Fruit fly (Drosophila melanogaster) whole organism: ENCODE measurements around the gene SdhC.

ENCODE experiments used
- CG8478 ChIP-seq: fragments of >200 bp; optimal IDR thresholded peaks from 2 replicates; lab custom pipeline; 2018; ENCODE audit warnings: inconsistent platforms
- EcR ChIP-seq, 2 experiments: fragments of >200 bp; optimal IDR thresholded peaks; 2 replicates each; lab custom pipeline; 2017; ENCODE audit warnings: missing biosample characterization in 2 of 2, missing genetic modification characterization in 2 of 2, missing genetic modification reagents in 2 of 2
- pan ChIP-seq: fragments of >200 bp; optimal IDR thresholded peaks from 2 replicates; lab custom pipeline; 2017
- psq ChIP-seq: fragments of >200 bp; optimal IDR thresholded peaks from 2 replicates; lab custom pipeline; 2017
- usp ChIP-seq: fragments of >200 bp; optimal IDR thresholded peaks from 2 replicates; lab custom pipeline; 2017; ENCODE audit warnings: missing biosample characterization, missing genetic modification characterization, mixed read lengths

dm6 chr3R:11199227-11199835 lies 10.3 kb downstream of the SdhC start:
- TF ChIP-seq psq (lab: Kevin White, UChicago) (no peak), usp (GFP tag; lab: Kevin White, UChicago) (no peak), EcR (GFP tag; optimal IDR thresholded peaks at IDR 0.05; lab: Kevin White, UChicago) (no peak), pan (lab: Kevin White, UChicago) (no peak), CG8478 (lab: Kevin White, UChicago) (no peak)
